Worm (Caenorhabditis elegans) whole organism, mixed stage, embryonic: ENCODE measurements around the gene pgl-3.

Experiments used
- M03D4.4 ChIP-seq: sonication (generic microtip); optimal IDR thresholded peaks from 2 replicates; lab custom pipeline; 2017; ENCODE audit warnings: mild to moderate bottlenecking, missing genetic modification characterization, missing compliant biosample characterization
- bed-3 ChIP-seq: fragments of 200-800 bp; sonication (Bioruptor generic); optimal IDR thresholded peaks from 3 replicates; lab custom pipeline; 2018; ENCODE audit warnings: mild to moderate bottlenecking, missing genetic modification characterization, moderate library complexity, missing compliant biosample characterization
- blmp-1 ChIP-seq: fragments of 150-350 bp; optimal IDR thresholded peaks from 2 replicates; lab custom pipeline; 2014; ENCODE audit warnings: missing biosample characterization, missing genetic modification characterization
- ceh-39 ChIP-seq: fragments of 150-350 bp; optimal IDR thresholded peaks from 2 replicates; lab custom pipeline; 2014; ENCODE audit warnings: missing biosample characterization, missing genetic modification characterization
- ceh-43 ChIP-seq: fragments of 200-800 bp; sonication (Bioruptor generic); optimal IDR thresholded peaks from 2 replicates; lab custom pipeline; 2018; ENCODE audit warnings: mild to moderate bottlenecking, missing genetic modification characterization, moderate library complexity, missing compliant biosample characterization
- ceh-83 ChIP-seq: fragments of 200-800 bp; sonication (Bioruptor generic); optimal IDR thresholded peaks from 2 replicates; lab custom pipeline; 2018; ENCODE audit warnings: mild to moderate bottlenecking, missing genetic modification characterization, missing compliant biosample characterization
- ces-1 ChIP-seq: fragments of 150-350 bp; optimal IDR thresholded peaks from 2 replicates; lab custom pipeline; 2014; ENCODE audit warnings: missing biosample characterization, missing genetic modification reagents, missing genetic modification characterization
- cnd-1 ChIP-seq: fragments of 200-800 bp; sonication (Bioruptor generic); optimal IDR thresholded peaks from 2 replicates; lab custom pipeline; 2018; ENCODE audit warnings: mild to moderate bottlenecking, missing genetic modification characterization, missing compliant biosample characterization
- drap-1 ChIP-seq: fragments of 200-800 bp; sonication (Bioruptor generic); optimal IDR thresholded peaks from 3 replicates; lab custom pipeline; 2018; ENCODE audit warnings: mild to moderate bottlenecking, missing genetic modification characterization, missing compliant biosample characterization
- elt-1 ChIP-seq: sonication (generic microtip); optimal IDR thresholded peaks from 2 replicates; lab custom pipeline; 2017; ENCODE audit warnings: missing genetic modification characterization, mild to moderate bottlenecking, missing compliant biosample characterization, antibody characterized with exemption, moderate library complexity, borderline replicate concordance; ENCODE audit not compliant: insufficient read depth
- elt-3 ChIP-seq: fragments of 150-350 bp; optimal IDR thresholded peaks from 2 replicates; lab custom pipeline; 2014; ENCODE audit warnings: missing biosample characterization, missing genetic modification characterization
- flh-1 ChIP-seq: fragments of 200-800 bp; sonication (Bioruptor generic); optimal IDR thresholded peaks from 2 replicates; lab custom pipeline; 2018; ENCODE audit warnings: mild to moderate bottlenecking, missing genetic modification characterization, moderate library complexity, missing compliant biosample characterization
- ham-2 ChIP-seq: fragments of 200-800 bp; sonication (Bioruptor generic); optimal IDR thresholded peaks from 2 replicates; lab custom pipeline; 2018; ENCODE audit warnings: mild to moderate bottlenecking, missing genetic modification characterization, missing compliant biosample characterization
- hlh-1 ChIP-seq: fragments of 150-350 bp; optimal IDR thresholded peaks from 2 replicates; lab custom pipeline; 2014; ENCODE audit warnings: missing biosample characterization, missing genetic modification reagents, missing genetic modification characterization
- lin-13 ChIP-seq: fragments of 150-350 bp; optimal IDR thresholded peaks from 2 replicates; lab custom pipeline; 2014; ENCODE audit warnings: missing biosample characterization, missing genetic modification characterization
- lin-32 ChIP-seq: fragments of 200-800 bp; sonication (Bioruptor generic); optimal IDR thresholded peaks from 2 replicates; lab custom pipeline; 2018; ENCODE audit warnings: mild to moderate bottlenecking, missing genetic modification characterization, missing compliant biosample characterization
- lsy-2 ChIP-seq: fragments of 150-350 bp; optimal IDR thresholded peaks from 2 replicates; lab custom pipeline; 2014; ENCODE audit warnings: missing biosample characterization, missing genetic modification characterization
- mab-5 ChIP-seq: fragments of 150-350 bp; optimal IDR thresholded peaks from 2 replicates; lab custom pipeline; 2014; ENCODE audit warnings: missing biosample characterization, missing genetic modification characterization
- mep-1 ChIP-seq: fragments of 150-350 bp; optimal IDR thresholded peaks from 2 replicates; lab custom pipeline; 2017; ENCODE audit warnings: missing biosample characterization, missing genetic modification reagents, missing genetic modification characterization, inconsistent platforms
- mls-2 ChIP-seq: sonication (generic microtip); optimal IDR thresholded peaks from 2 replicates; lab custom pipeline; 2016; ENCODE audit warnings: mild to moderate bottlenecking, missing genetic modification characterization, moderate library complexity, missing compliant biosample characterization
- nhr-12 ChIP-seq: fragments of 150-350 bp; optimal IDR thresholded peaks from 2 replicates; lab custom pipeline; 2014; ENCODE audit warnings: missing biosample characterization, missing genetic modification characterization
- nhr-2 ChIP-seq: fragments of 150-350 bp; optimal IDR thresholded peaks from 2 replicates; lab custom pipeline; 2014; ENCODE audit warnings: missing biosample characterization, missing genetic modification characterization
- nhr-237 ChIP-seq: fragments of 150-350 bp; optimal IDR thresholded peaks from 2 replicates; lab custom pipeline; 2014; ENCODE audit warnings: missing biosample characterization, missing genetic modification characterization
- nhr-28 ChIP-seq: fragments of 150-350 bp; optimal IDR thresholded peaks from 2 replicates; lab custom pipeline; 2014; ENCODE audit warnings: missing biosample characterization, missing genetic modification characterization
- nhr-76 ChIP-seq: sonication (generic microtip); optimal IDR thresholded peaks from 2 replicates; lab custom pipeline; 2017; ENCODE audit warnings: missing biosample characterization, missing genetic modification characterization
- pha-4 ChIP-seq: fragments of 150-350 bp; optimal IDR thresholded peaks from 2 replicates; lab custom pipeline; 2018; ENCODE audit warnings: missing biosample characterization, missing genetic modification reagents, missing genetic modification characterization
- sem-2 ChIP-seq: fragments of 200-800 bp; sonication (Bioruptor generic); optimal IDR thresholded peaks from 2 replicates; lab custom pipeline; 2018; ENCODE audit warnings: mild to moderate bottlenecking, missing genetic modification characterization, missing compliant biosample characterization
- snpc-4 ChIP-seq: fragments of 150-350 bp; optimal IDR thresholded peaks from 2 replicates; lab custom pipeline; 2014; ENCODE audit warnings: missing biosample characterization, missing genetic modification characterization
- tbx-8 ChIP-seq: fragments of 200-800 bp; sonication (Bioruptor generic); optimal IDR thresholded peaks from 2 replicates; lab custom pipeline; 2018; ENCODE audit warnings: mild to moderate bottlenecking, missing genetic modification characterization, moderate library complexity, missing compliant biosample characterization
- unc-120 ChIP-seq: sonication (generic microtip); optimal IDR thresholded peaks from 2 replicates; lab custom pipeline; 2017; ENCODE audit warnings: missing genetic modification characterization, missing compliant biosample characterization; ENCODE audit not compliant: poor library complexity, severe bottlenecking
- unc-39 ChIP-seq: fragments of 150-350 bp; optimal IDR thresholded peaks from 2 replicates; lab custom pipeline; 2014; ENCODE audit warnings: missing biosample characterization, missing genetic modification characterization
- unc-62 ChIP-seq: fragments of 150-350 bp; optimal IDR thresholded peaks from 2 replicates; lab custom pipeline; 2014; ENCODE audit warnings: missing biosample characterization, missing genetic modification reagents, missing genetic modification characterization
- zip-8 ChIP-seq: fragments of 150-350 bp; optimal IDR thresholded peaks from 2 replicates; lab custom pipeline; 2014; ENCODE audit warnings: missing biosample characterization, missing genetic modification characterization
- ztf-11 ChIP-seq: fragments of 150-350 bp; optimal IDR thresholded peaks from 2 replicates; lab custom pipeline; 2014; ENCODE audit warnings: missing biosample characterization, missing genetic modification characterization

pgl-3 gene

ce11 chrV:4755308-4756029 lies at the start of gene pgl-3:
pgl-3 (plus strand) TSS chrV:4755979.
- TF ChIP-seq pha-4 (tag; lab: Kevin White, UChicago) (no peak), ces-1 (GFP tag; lab: Kevin White, UChicago) (no peak), snpc-4 (no peak), nhr-2 (tag; lab: Kevin White, UChicago) (no peak), ham-2 (GFP tag; lab: Kevin White, UChicago) (no peak), blmp-1 (no peak), cnd-1 (tag; lab: Kevin White, UChicago) (no peak), unc-39 (no peak), nhr-28 (no peak), bed-3 (GFP tag; lab: Kevin White, UChicago) (no peak), lin-32 (no peak), M03D4.4 (no peak), ztf-11 (tag; lab: Kevin White, UChicago) (no peak), drap-1 (GFP tag; lab: Kevin White, UChicago) (no peak), mls-2 (tag; lab: Kevin White, UChicago) (no peak), unc-120 (tag; lab: Kevin White, UChicago) (no peak), ceh-39 (tag; lab: Kevin White, UChicago) (no peak), nhr-76 (no peak)

DNA sequence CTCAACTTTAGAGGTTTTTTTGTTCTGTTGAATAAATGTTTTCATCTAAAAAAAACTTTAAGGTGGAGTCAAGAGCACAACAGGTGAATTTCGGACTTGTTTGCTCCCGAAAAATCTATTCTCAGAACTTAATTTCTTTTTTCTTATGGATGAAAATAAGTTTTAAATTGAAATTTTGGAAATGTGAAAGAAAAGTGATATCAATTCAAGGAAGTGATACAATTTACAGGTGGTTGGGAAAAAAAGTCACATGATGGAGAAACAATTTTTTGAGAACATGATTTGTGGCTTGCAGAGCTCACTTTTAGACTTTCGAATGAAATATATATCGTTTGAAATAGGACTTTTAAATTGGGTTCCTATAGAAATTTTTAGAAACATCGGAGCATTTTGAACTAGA lies 48.1 kb upstream of the pgl-3 start:
- TF ChIP-seq nhr-28 (no peak), elt-1 (no peak), mab-5 (tag; lab: Kevin White, UChicago) (no peak), unc-62 (GFP tag; lab: Kevin White, UChicago) (no peak), nhr-12 (no peak), ces-1 (GFP tag; lab: Kevin White, UChicago) (no peak), hlh-1 (tag; lab: Kevin White, UChicago) (no peak), mls-2 (tag; lab: Kevin White, UChicago) (no peak), ztf-11 (tag; lab: Kevin White, UChicago) (no peak), M03D4.4 (no peak), elt-3 (tag; lab: Kevin White, UChicago) (no peak), sem-2 (GFP tag; lab: Kevin White, UChicago) (no peak)

- no peak for TF ChIP-seq nhr-28
- no peak for TF ChIP-seq unc-62 (GFP tag; lab: Kevin White, UChicago)
- TF ChIP-seq snpc-4: no peak
- no peak for TF ChIP-seq cnd-1 (tag; lab: Kevin White, UChicago)
- TF ChIP-seq ceh-83 (GFP tag; lab: Kevin White, UChicago): no peak
- no peak for TF ChIP-seq blmp-1
These were observed 45.3 kb upstream of the pgl-3 start, which contains the start of gene oac-24 for ce11 chrV:4710464-4710863. oac-24 (plus strand) TSS chrV:4710764.

DNA sequence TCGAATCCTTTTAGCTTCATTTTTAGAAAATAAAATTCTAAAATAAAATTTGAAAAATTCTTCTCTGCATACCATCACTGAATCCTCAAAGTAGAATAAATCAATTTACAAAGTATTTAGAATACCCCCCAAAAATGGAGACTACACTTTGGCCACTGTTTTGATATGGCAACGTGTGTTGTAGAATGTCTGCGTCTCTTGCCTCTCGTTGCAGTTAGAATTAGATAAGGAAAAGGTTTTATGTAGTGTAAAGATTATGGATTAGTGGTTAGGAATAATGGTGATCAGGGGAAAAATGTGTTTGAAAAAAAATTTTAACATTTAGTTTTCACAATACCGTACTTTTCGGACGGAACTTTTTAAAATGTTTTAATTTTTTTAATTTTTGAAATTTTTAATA lies 35.8 kb upstream of the pgl-3 start, which contains the start of gene prx-6:
Gene prx-6 (minus strand): TSS at position 129 of the 400 bp plus-strand sequence.
- TF ChIP-seq ceh-39 (tag; lab: Kevin White, UChicago) (no peak), mep-1 (tag; lab: Kevin White, UChicago) (no peak), mab-5 (tag; lab: Kevin White, UChicago) (no peak), snpc-4 (no peak), ceh-83 (GFP tag; lab: Kevin White, UChicago) (no peak), nhr-28 (no peak), ceh-43 (GFP tag; lab: Kevin White, UChicago) (no peak), tbx-8 (GFP tag; lab: Kevin White, UChicago) (no peak), nhr-2 (tag; lab: Kevin White, UChicago) (no peak), bed-3 (GFP tag; lab: Kevin White, UChicago) (no peak), flh-1 (GFP tag; lab: Kevin White, UChicago) (no peak), lin-32 (no peak)

DNA sequence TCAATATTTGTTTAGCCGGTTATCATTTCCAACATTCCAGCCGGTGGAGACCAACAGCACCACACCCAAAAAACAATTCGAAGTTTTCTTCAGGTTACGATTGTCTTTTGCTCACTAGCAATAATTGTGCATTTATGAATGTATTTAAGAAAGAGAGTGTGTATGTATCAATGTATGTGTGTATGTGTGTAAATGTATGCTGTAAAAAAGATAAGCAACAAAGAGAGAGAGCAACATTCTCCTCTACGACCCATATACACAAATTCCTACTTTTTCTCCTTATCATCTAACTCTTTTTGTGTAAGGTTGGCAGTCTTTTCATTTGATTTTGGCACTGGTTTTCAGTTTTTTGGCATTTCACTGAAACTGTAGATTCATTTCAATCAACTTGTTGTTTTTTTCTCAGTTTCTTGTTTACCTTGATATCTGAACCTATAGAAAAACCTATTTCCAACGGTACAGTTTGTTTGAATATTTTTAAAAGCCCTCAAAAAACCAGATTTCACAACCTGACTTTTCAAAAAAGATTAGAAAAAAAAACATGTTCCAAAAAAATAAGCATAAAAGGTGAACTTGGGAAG lies 34.8 kb upstream of the pgl-3 start:
- TF ChIP-seq nhr-12 (no peak), drap-1 (GFP tag; lab: Kevin White, UChicago) (no peak), unc-62 (GFP tag; lab: Kevin White, UChicago) (no peak), M03D4.4 (no peak), ces-1 (GFP tag; lab: Kevin White, UChicago) (no peak), ham-2 (GFP tag; lab: Kevin White, UChicago) (no peak), lin-13 (tag; lab: Kevin White, UChicago) (no peak), flh-1 (GFP tag; lab: Kevin White, UChicago) (no peak), snpc-4 (no peak), bed-3 (GFP tag; lab: Kevin White, UChicago) (no peak), ceh-39 (tag; lab: Kevin White, UChicago) (no peak), zip-8 (tag; lab: Kevin White, UChicago) (no peak), mab-5 (tag; lab: Kevin White, UChicago) (no peak), unc-120 (tag; lab: Kevin White, UChicago) (no peak), hlh-1 (tag; lab: Kevin White, UChicago) (no peak), nhr-237 (tag; lab: Kevin White, UChicago) (no peak), pha-4 (tag; lab: Kevin White, UChicago) (no peak), lsy-2 (tag; lab: Kevin White, UChicago) (no peak), mep-1 (tag; lab: Kevin White, UChicago) (no peak)
- TF ChIP-seq, all 35 proteins: peak for 0
